Fruit fly (Drosophila melanogaster): Measurements from ENCODE around the gene gish.

Gene gish

DNA sequence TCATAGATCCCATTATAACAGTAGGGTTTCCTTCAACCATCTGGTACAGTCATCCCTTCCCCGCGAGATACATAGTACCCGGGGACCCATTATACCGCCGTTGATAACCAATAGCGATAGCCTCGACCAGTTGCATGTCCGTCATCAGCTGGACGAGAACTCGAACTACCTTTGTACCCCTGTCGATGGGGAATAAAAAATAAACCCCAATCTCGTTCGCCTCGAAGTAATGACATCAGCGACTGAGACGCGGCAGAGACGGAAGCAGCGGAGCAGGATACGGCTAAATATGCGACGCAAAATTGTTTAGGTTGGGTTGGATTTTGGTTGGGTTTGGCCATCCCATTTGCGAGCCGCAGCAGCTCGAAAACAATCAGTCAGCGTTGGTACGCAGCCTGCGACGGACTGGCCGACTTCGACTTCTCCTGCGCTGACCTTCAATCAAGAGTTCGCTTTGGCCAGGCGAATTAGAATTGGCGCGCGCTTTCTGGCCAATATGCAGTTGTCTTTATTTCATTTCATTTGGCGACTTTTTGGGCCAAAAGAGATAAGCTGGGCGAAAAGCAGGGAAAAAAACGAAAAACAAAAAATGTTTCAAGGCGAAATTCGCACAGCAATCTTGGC lies 31.7 kb upstream of the gish start (continued):
- TF ChIP-seq dsx (GFP tag; optimal IDR thresholded peaks at IDR 0.05; ENCODE audit: poor library complexity, severe bottlenecking) (peak; percentile 37), CG11762 (GFP tag; optimal IDR thresholded peaks at IDR 0.05; ENCODE audit: insufficient read depth) (no peak), svp (GFP tag) (peak; percentile 76), CG8119 (GFP tag; IDR thresholded peaks at IDR 0.05) (no peak), Met (GFP tag; optimal IDR thresholded peaks at IDR 0.05) (no peak), lz (GFP tag; optimal IDR thresholded peaks at IDR 0.05) (peak; percentile 8), esn (GFP tag; optimal IDR thresholded peaks at IDR 0.05) (peak; percentile 36), CG4318 (GFP tag; optimal IDR thresholded peaks at IDR 0.05) (no peak), dac (GFP tag; optimal IDR thresholded peaks at IDR 0.05) (no peak), CG31627 (GFP tag; optimal IDR thresholded peaks at IDR 0.05) (no peak), CG16779 (tag; optimal IDR thresholded peaks at IDR 0.05) (no peak), eg (GFP tag; IDR thresholded peaks at IDR 0.05) (no peak), CG10631 (GFP tag; optimal IDR thresholded peaks at IDR 0.05) (no peak), CG3919 (GFP tag; optimal IDR thresholded peaks at IDR 0.05) (no peak), pdm3 (GFP tag; optimal IDR thresholded peaks at IDR 0.05) (no peak), CG6792 (GFP tag; optimal IDR thresholded peaks at IDR 0.05) (no peak), CG8319 (GFP tag; optimal IDR thresholded peaks at IDR 0.05) (no peak), Eip78C (GFP tag) (peak; percentile 61), CG34406 (GFP tag; optimal IDR thresholded peaks at IDR 0.05) (no peak), CG1621 (tag; optimal IDR thresholded peaks at IDR 0.05) (peak; percentile 39), CG10669 (GFP tag; optimal IDR thresholded peaks at IDR 0.05) (no peak), achi (GFP tag; optimal IDR thresholded peaks at IDR 0.05) (no peak), salr (GFP tag; optimal IDR thresholded peaks at IDR 0.05) (no peak), fd85E (GFP tag; optimal IDR thresholded peaks at IDR 0.05) (no peak), OdsH (GFP tag; optimal IDR thresholded peaks at IDR 0.05) (no peak)

dm6 chr3R:16241102-16241779 lies 31.0 kb upstream of the gish start:
- TF ChIP-seq CG6854 (GFP tag; optimal IDR thresholded peaks at IDR 0.05) (peak; percentile 95), Smox (GFP tag; optimal IDR thresholded peaks at IDR 0.05) (no peak), Hr38 (GFP tag; optimal IDR thresholded peaks at IDR 0.05) (no peak), Lpt (GFP tag; optimal IDR thresholded peaks at IDR 0.05) (peak; percentile 74), CG15336 (GFP tag; IDR thresholded peaks at IDR 0.05) (no peak), dsx (GFP tag; optimal IDR thresholded peaks at IDR 0.05; ENCODE audit: poor library complexity, severe bottlenecking) (peak; percentile 64), CG7368 (GFP tag; optimal IDR thresholded peaks at IDR 0.05) (no peak), CG6163 (GFP tag; IDR thresholded peaks at IDR 0.05) (no peak), lz (GFP tag; optimal IDR thresholded peaks at IDR 0.05) (peak; percentile 56), fd59A (GFP tag; optimal IDR thresholded peaks at IDR 0.05) (peak; percentile 32), net (GFP tag; optimal IDR thresholded peaks at IDR 0.05) (no peak), CG34406 (GFP tag; optimal IDR thresholded peaks at IDR 0.05) (peak; percentile 21), OdsH (GFP tag; optimal IDR thresholded peaks at IDR 0.05) (peak; percentile 50), CG3919 (GFP tag; optimal IDR thresholded peaks at IDR 0.05) (no peak), salr (GFP tag; optimal IDR thresholded peaks at IDR 0.05) (no peak), CG16779 (tag; optimal IDR thresholded peaks at IDR 0.05) (peak; percentile 40), CG1621 (tag; optimal IDR thresholded peaks at IDR 0.05) (peak; percentile 26), Sox102F (GFP tag; optimal IDR thresholded peaks at IDR 0.05) (peak; percentile 54), cyc (GFP tag; optimal IDR thresholded peaks at IDR 0.05) (peak; percentile 50), Hr39 (GFP tag; optimal IDR thresholded peaks at IDR 0.05) (peak; percentile 71), CG8119 (GFP tag; IDR thresholded peaks at IDR 0.05) (no peak), topi (GFP tag; optimal IDR thresholded peaks at IDR 0.05) (peak; percentile 14), vri (GFP tag; optimal IDR thresholded peaks at IDR 0.05) (peak; percentile 65), CG4318 (GFP tag; optimal IDR thresholded peaks at IDR 0.05) (no peak), fd85E (GFP tag; optimal IDR thresholded peaks at IDR 0.05) (no peak), eg (GFP tag; IDR thresholded peaks at IDR 0.05) (no peak), CG31627 (GFP tag; optimal IDR thresholded peaks at IDR 0.05) (peak; percentile 66), ss (GFP tag; optimal IDR thresholded peaks at IDR 0.05) (peak; percentile 41 to 48), CG10631 (GFP tag; optimal IDR thresholded peaks at IDR 0.05) (peak; percentile 33), dac (GFP tag; optimal IDR thresholded peaks at IDR 0.05) (no peak), Sox14 (GFP tag; optimal IDR thresholded peaks at IDR 0.05) (peak; percentile 80), CG6792 (GFP tag; optimal IDR thresholded peaks at IDR 0.05) (peak; percentile 9), fkh (GFP tag; optimal IDR thresholded peaks at IDR 0.05) (peak; percentile 83), CG3032 (tag; optimal IDR thresholded peaks at IDR 0.05) (peak; percentile 12), svp (GFP tag) (peak; percentile 88), Ets21C (GFP tag; optimal IDR thresholded peaks at IDR 0.05) (peak; percentile 34), CG6808 (GFP tag; optimal IDR thresholded peaks at IDR 0.05) (no peak), CG8319 (GFP tag; optimal IDR thresholded peaks at IDR 0.05) (peak; percentile 8), CG10669 (GFP tag; optimal IDR thresholded peaks at IDR 0.05) (peak; percentile 32)
